Worm (Caenorhabditis elegans) whole organism, L2 larva: ENCODE measurements around the gene srj-52.
A peak's percentile ranks its signal among the peaks of the same experiment; 100 is the strongest.

Experiments used
- C34F6.9 ChIP-seq: fragments of 150-350 bp; optimal IDR thresholded peaks from 2 replicates; lab custom pipeline; 2014; ENCODE audit warnings: missing biosample characterization, missing genetic modification characterization
- F13H6.1 ChIP-seq: sonication (generic microtip); optimal IDR thresholded peaks from 2 replicates; lab custom pipeline; 2016; ENCODE audit warnings: missing genetic modification characterization, missing compliant biosample characterization
- R02D3.7 ChIP-seq: fragments of 150-350 bp; optimal IDR thresholded peaks from 2 replicates; lab custom pipeline; 2014; ENCODE audit warnings: missing biosample characterization, missing genetic modification characterization
- Y55F3AM.14 ChIP-seq: fragments of 200-800 bp; sonication (Bioruptor generic); optimal IDR thresholded peaks from 2 replicates; lab custom pipeline; 2018; ENCODE audit warnings: mild to moderate bottlenecking, missing genetic modification characterization, missing compliant biosample characterization
- ZK546.5 ChIP-seq: sonication (generic microtip); optimal IDR thresholded peaks from 2 replicates; lab custom pipeline; 2017; ENCODE audit warnings: missing biosample characterization, missing genetic modification characterization
- alr-1 ChIP-seq: fragments of 150-350 bp; optimal IDR thresholded peaks from 2 replicates; lab custom pipeline; 2014; ENCODE audit warnings: missing biosample characterization, missing genetic modification characterization
- aly-2 ChIP-seq: fragments of 150-350 bp; optimal IDR thresholded peaks from 2 replicates; lab custom pipeline; 2014; ENCODE audit warnings: missing biosample characterization, missing genetic modification characterization
- ama-1 ChIP-seq: fragments of 150-350 bp; optimal IDR thresholded peaks from 2 replicates; lab custom pipeline; 2018; ENCODE audit warnings: inconsistent platforms
- blmp-1 ChIP-seq: sonication (generic microtip); optimal IDR thresholded peaks from 2 replicates; lab custom pipeline; 2017; ENCODE audit warnings: missing genetic modification characterization, mild to moderate bottlenecking, missing compliant biosample characterization, antibody characterized with exemption, moderate library complexity; ENCODE audit not compliant: insufficient read depth
- ceh-16 ChIP-seq: fragments of 150-350 bp; optimal IDR thresholded peaks from 2 replicates; lab custom pipeline; 2014; ENCODE audit warnings: missing biosample characterization, missing genetic modification characterization
- ceh-82 ChIP-seq: fragments of 150-350 bp; optimal IDR thresholded peaks from 2 replicates; lab custom pipeline; 2014; ENCODE audit warnings: missing biosample characterization, missing genetic modification characterization
- crh-2 ChIP-seq: sonication (generic microtip); optimal IDR thresholded peaks from 2 replicates; lab custom pipeline; 2017; ENCODE audit warnings: missing biosample characterization, missing genetic modification characterization
- dmd-4 ChIP-seq: sonication (generic microtip); optimal IDR thresholded peaks from 2 replicates; lab custom pipeline; 2017; ENCODE audit warnings: missing biosample characterization, missing genetic modification characterization
- egl-27 ChIP-seq: sonication (generic microtip); optimal IDR thresholded peaks from 3 replicates; lab custom pipeline; 2017; ENCODE audit warnings: missing biosample characterization, missing genetic modification reagents, missing genetic modification characterization
- elt-1 ChIP-seq: fragments of 150-350 bp; optimal IDR thresholded peaks from 2 replicates; lab custom pipeline; 2014; ENCODE audit warnings: missing biosample characterization, missing genetic modification characterization
- elt-3 ChIP-seq: sonication (generic microtip); optimal IDR thresholded peaks from 2 replicates; lab custom pipeline; 2017; ENCODE audit warnings: missing biosample characterization, missing genetic modification characterization
- fos-1 ChIP-seq: fragments of 150-350 bp; optimal IDR thresholded peaks from 2 replicates; lab custom pipeline; 2014; ENCODE audit warnings: missing biosample characterization, missing genetic modification characterization
- gmeb-1 ChIP-seq: fragments of 150-350 bp; optimal IDR thresholded peaks from 2 replicates; lab custom pipeline; 2014; ENCODE audit warnings: missing biosample characterization, missing genetic modification characterization
- lin-11 ChIP-seq: fragments of 150-350 bp; sonication (generic microtip); optimal IDR thresholded peaks from 2 replicates; lab custom pipeline; 2014; ENCODE audit warnings: missing biosample characterization, missing genetic modification characterization, inconsistent platforms, mixed read lengths
- lin-13 ChIP-seq: fragments of 150-350 bp; optimal IDR thresholded peaks from 2 replicates; lab custom pipeline; 2014; ENCODE audit warnings: missing biosample characterization, missing genetic modification reagents, missing genetic modification characterization
- lin-39 ChIP-seq: fragments of 150-350 bp; optimal IDR thresholded peaks from 2 replicates; lab custom pipeline; 2014; ENCODE audit warnings: missing biosample characterization, missing genetic modification reagents, missing genetic modification characterization
- lsy-2 ChIP-seq, 2 experiments: fragments of 150-350 bp in 1 of 2; sonication (generic microtip) in 1 of 2; optimal IDR thresholded peaks; 2 replicates each; lab custom pipeline; 2014 to 2017; ENCODE audit warnings: missing biosample characterization in 2 of 2, missing genetic modification characterization in 2 of 2
- mab-5 ChIP-seq: fragments of 150-350 bp; optimal IDR thresholded peaks from 2 replicates; lab custom pipeline; 2014; ENCODE audit warnings: missing biosample characterization, missing genetic modification characterization
- mbf-1 ChIP-seq: sonication (generic microtip); optimal IDR thresholded peaks from 2 replicates; lab custom pipeline; 2017; ENCODE audit warnings: missing biosample characterization, missing genetic modification characterization
- mdl-1 ChIP-seq, 2 experiments: fragments of 150-350 bp in 1 of 2; sonication (generic microtip) in 1 of 2; optimal IDR thresholded peaks; 2 replicates each; lab custom pipeline; 2017; ENCODE audit warnings: missing biosample characterization in 2 of 2, missing genetic modification characterization in 2 of 2
- nhr-10 ChIP-seq: sonication (generic microtip); optimal IDR thresholded peaks from 2 replicates; lab custom pipeline; 2017; ENCODE audit warnings: missing biosample characterization, missing genetic modification characterization
- nhr-11 ChIP-seq: fragments of 150-350 bp; optimal IDR thresholded peaks from 2 replicates; lab custom pipeline; 2014; ENCODE audit warnings: missing biosample characterization, missing genetic modification characterization
- nhr-12 ChIP-seq: fragments of 150-350 bp; optimal IDR thresholded peaks from 2 replicates; lab custom pipeline; 2014; ENCODE audit warnings: missing biosample characterization, missing genetic modification characterization
- nhr-129 ChIP-seq: fragments of 150-350 bp; optimal IDR thresholded peaks from 2 replicates; lab custom pipeline; 2014; ENCODE audit warnings: missing biosample characterization, missing genetic modification characterization
- nhr-21 ChIP-seq: fragments of 150-350 bp; optimal IDR thresholded peaks from 2 replicates; lab custom pipeline; 2014; ENCODE audit warnings: missing biosample characterization, missing genetic modification characterization
- nhr-23 ChIP-seq: fragments of 150-350 bp; optimal IDR thresholded peaks from 2 replicates; lab custom pipeline; 2014; ENCODE audit warnings: missing biosample characterization, missing genetic modification reagents, missing genetic modification characterization
- nhr-237 ChIP-seq: fragments of 150-350 bp; optimal IDR thresholded peaks from 2 replicates; lab custom pipeline; 2014; ENCODE audit warnings: missing biosample characterization, missing genetic modification characterization
- nhr-25 ChIP-seq: fragments of 150-350 bp; sonication (generic microtip); optimal IDR thresholded peaks from 3 replicates; lab custom pipeline; 2014; ENCODE audit warnings: missing biosample characterization, missing genetic modification characterization
- nhr-6 ChIP-seq: fragments of 150-350 bp; optimal IDR thresholded peaks from 2 replicates; lab custom pipeline; 2014; ENCODE audit warnings: missing biosample characterization, missing genetic modification characterization
- nhr-77 ChIP-seq: fragments of 150-350 bp; optimal IDR thresholded peaks from 2 replicates; lab custom pipeline; 2014; ENCODE audit warnings: missing biosample characterization, missing genetic modification characterization
- peb-1 ChIP-seq: fragments of 150-350 bp; optimal IDR thresholded peaks from 2 replicates; lab custom pipeline; 2014; ENCODE audit warnings: missing biosample characterization, missing genetic modification characterization
- sem-4 ChIP-seq: fragments of 150-350 bp; optimal IDR thresholded peaks from 2 replicates; lab custom pipeline; 2014; ENCODE audit warnings: missing biosample characterization, missing genetic modification reagents, missing genetic modification characterization
- skn-1 ChIP-seq: sonication (generic microtip); optimal IDR thresholded peaks from 2 replicates; lab custom pipeline; 2017; ENCODE audit warnings: missing biosample characterization, missing genetic modification characterization
- sma-3 ChIP-seq: sonication (generic microtip); optimal IDR thresholded peaks from 2 replicates; lab custom pipeline; 2016; ENCODE audit warnings: missing genetic modification reagents, missing genetic modification characterization, missing compliant biosample characterization
- sma-9 ChIP-seq, 2 experiments: fragments of 150-350 bp in 1 of 2; sonication (generic microtip) in 1 of 2; optimal IDR thresholded peaks; 2 replicates each; lab custom pipeline; 2014 to 2016; ENCODE audit warnings: missing genetic modification characterization in 2 of 2, mild to moderate bottlenecking in 1 of 2, missing biosample characterization in 1 of 2, missing compliant biosample characterization in 1 of 2, missing genetic modification reagents in 1 of 2, moderate library complexity in 1 of 2
- snpc-4 ChIP-seq: fragments of 150-350 bp; optimal IDR thresholded peaks from 2 replicates; lab custom pipeline; 2014; ENCODE audit warnings: missing biosample characterization, missing genetic modification characterization
- unc-39 ChIP-seq: fragments of 150-350 bp; optimal IDR thresholded peaks from 2 replicates; lab custom pipeline; 2014; ENCODE audit warnings: missing biosample characterization, missing genetic modification characterization
- unc-55 ChIP-seq: fragments of 150-350 bp; sonication (generic microtip); optimal IDR thresholded peaks from 3 replicates; lab custom pipeline; 2014; ENCODE audit warnings: missing biosample characterization, missing genetic modification reagents, missing genetic modification characterization
- unc-62 ChIP-seq: fragments of 150-350 bp; optimal IDR thresholded peaks from 2 replicates; lab custom pipeline; 2014; ENCODE audit warnings: missing biosample characterization, missing genetic modification reagents, missing genetic modification characterization
- zag-1 ChIP-seq: fragments of 150-350 bp; optimal IDR thresholded peaks from 2 replicates; lab custom pipeline; 2014; ENCODE audit warnings: missing biosample characterization, missing genetic modification characterization
- ztf-1 ChIP-seq: fragments of 200-800 bp; sonication (Bioruptor generic); conservative IDR thresholded peaks from 2 replicates; pipeline ENCODE4 v1.3.6; 2022; ENCODE audit warnings: missing genetic modification characterization, missing compliant biosample characterization
- ztf-11 ChIP-seq: sonication (generic microtip); optimal IDR thresholded peaks from 2 replicates; lab custom pipeline; 2017; ENCODE audit warnings: missing biosample characterization, missing genetic modification characterization
- ztf-4 ChIP-seq: fragments of 150-350 bp; optimal IDR thresholded peaks from 2 replicates; lab custom pipeline; 2014; ENCODE audit warnings: missing biosample characterization, missing genetic modification characterization

srj-52 gene

DNA sequence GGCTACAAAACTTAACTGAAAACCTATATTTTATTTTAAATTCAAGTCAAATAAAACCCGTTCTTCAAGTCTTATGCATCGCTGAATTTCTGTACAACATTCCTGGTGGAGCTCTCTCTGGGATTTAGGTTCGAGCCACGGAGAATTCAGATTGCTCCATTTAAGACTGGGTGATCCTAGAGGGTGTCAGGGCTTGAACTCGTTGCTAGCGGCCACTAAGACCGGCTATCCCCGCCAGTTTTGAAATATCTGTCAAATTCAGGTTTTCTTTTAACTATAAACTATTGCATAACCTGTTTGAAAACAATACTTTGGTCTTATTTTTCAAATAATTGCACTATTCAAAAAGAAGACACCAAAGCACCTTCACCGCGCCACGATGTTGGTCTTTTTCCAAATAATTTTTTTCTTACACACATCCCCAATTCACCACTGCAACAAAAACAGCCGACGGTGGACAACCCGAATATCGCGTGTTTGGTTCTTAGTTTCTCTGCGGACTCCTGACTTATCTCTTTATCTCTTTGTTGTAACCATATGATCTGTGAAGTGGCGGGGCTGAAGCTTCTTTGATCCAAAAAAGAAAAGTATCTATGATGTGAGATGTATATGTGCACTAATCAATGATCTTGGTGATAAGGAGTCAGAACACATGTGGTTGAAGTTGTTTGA is 33.1 kb upstream of the srj-52 start:
- TF ChIP-seq nhr-237 (tag; lab: Kevin White, UChicago) = no peak
- no peak for TF ChIP-seq unc-62
- no peak for TF ChIP-seq mbf-1 (tag; lab: Kevin White, UChicago)
- no peak for TF ChIP-seq nhr-23 (tag; lab: Kevin White, UChicago)
- TF ChIP-seq lin-11 = no peak
- TF ChIP-seq lsy-2 (tag; optimal IDR thresholded peaks at IDR 0.05; lab: Kevin White, UChicago) = peak in 1 of 2 experiments; percentile 61
- TF ChIP-seq sma-3 (GFP tag; lab: Kevin White, UChicago) = peak; percentile 3
- peak; percentile 89 for TF ChIP-seq nhr-129 (tag; lab: Kevin White, UChicago)
- TF ChIP-seq zag-1 = no peak
- TF ChIP-seq lin-13 (GFP tag; lab: Kevin White, UChicago) = peak; percentile 42
- no peak for TF ChIP-seq aly-2 (tag; lab: Kevin White, UChicago)
- peak; percentile 56 for TF ChIP-seq mab-5 (tag; lab: Kevin White, UChicago)
- no peak for TF ChIP-seq ceh-16 (tag; lab: Kevin White, UChicago)
- peak; percentile 79 for TF ChIP-seq Y55F3AM.14 (GFP tag; lab: Kevin White, UChicago)
- no peak for TF ChIP-seq blmp-1 (tag; lab: Kevin White, UChicago)
- no peak for TF ChIP-seq nhr-25 (tag; lab: Kevin White, UChicago)
- no peak for TF ChIP-seq elt-3 (tag; lab: Kevin White, UChicago)
- peak; percentile 10 for TF ChIP-seq C34F6.9 (tag; lab: Kevin White, UChicago)
- TF ChIP-seq nhr-10 = no peak
- peak; percentile 49 for TF ChIP-seq nhr-6 (tag; lab: Kevin White, UChicago)
- TF ChIP-seq snpc-4 (tag; lab: Kevin White, UChicago) = no peak
- TF ChIP-seq fos-1 = no peak
- TF ChIP-seq nhr-21 (tag; lab: Kevin White, UChicago) = peak; percentile 82
- peak; percentile 76 for TF ChIP-seq F13H6.1
- peak; percentile 88 for TF ChIP-seq sma-9 (GFP tag; optimal IDR thresholded peaks at IDR 0.05; lab: Kevin White, UChicago)
- no peak for TF ChIP-seq sma-9 (tag; optimal IDR thresholded peaks at IDR 0.05; lab: Kevin White, UChicago)
- TF ChIP-seq elt-1 (tag; lab: Kevin White, UChicago) = no peak
- no peak for TF ChIP-seq nhr-12 (tag; lab: Kevin White, UChicago)
- no peak for TF ChIP-seq unc-39
- TF ChIP-seq R02D3.7 (tag; lab: Kevin White, UChicago) = no peak
- peak; percentile 21 for TF ChIP-seq sem-4 (tag; lab: Kevin White, UChicago)
- TF ChIP-seq ama-1 (lab: Kevin White, UChicago) = peak; percentile 74
- no peak for TF ChIP-seq gmeb-1 (tag; lab: Kevin White, UChicago)
- no peak for TF ChIP-seq ceh-82 (tag; lab: Kevin White, UChicago)
- peak; percentile 61 for TF ChIP-seq ztf-4 (tag; lab: Kevin White, UChicago)
- no peak for TF ChIP-seq lin-39
- peak; percentile 65 for TF ChIP-seq crh-2 (tag; lab: Kevin White, UChicago)
- peak in 1 of 2 experiments; percentile 4 for TF ChIP-seq mdl-1 (tag; optimal IDR thresholded peaks at IDR 0.05; lab: Kevin White, UChicago)
- TF ChIP-seq alr-1 (tag; lab: Kevin White, UChicago) = no peak
- no peak for TF ChIP-seq dmd-4 (tag; lab: Kevin White, UChicago)
- no peak for TF ChIP-seq ztf-11 (tag; lab: Kevin White, UChicago)
- TF ChIP-seq skn-1 (tag; lab: Kevin White, UChicago) = no peak
- TF ChIP-seq unc-55 = no peak
- TF ChIP-seq nhr-77 (tag; lab: Kevin White, UChicago) = no peak
- TF ChIP-seq ZK546.5 (tag; lab: Kevin White, UChicago) = no peak
- no peak for TF ChIP-seq egl-27 (tag; lab: Kevin White, UChicago)
- no peak for TF ChIP-seq peb-1
- no peak for TF ChIP-seq nhr-11 (tag; lab: Kevin White, UChicago)
- TF ChIP-seq ztf-1 (GFP tag; lab: Robert Waterston, UW) = no peak
